Worm (Caenorhabditis elegans) whole organism, L3 larva: ENCODE measurements around the gene sec-61.G.

Source experiments
- ZK546.5 ChIP-seq: sonication (generic microtip); optimal IDR thresholded peaks from 2 replicates; lab custom pipeline; 2017; ENCODE audit warnings: missing biosample characterization, missing genetic modification characterization
- ama-1 ChIP-seq: fragments of 150-350 bp; optimal IDR thresholded peaks from 2 replicates; lab custom pipeline; 2018
- ceh-82 ChIP-seq: fragments of 150-350 bp; optimal IDR thresholded peaks from 2 replicates; lab custom pipeline; 2014; ENCODE audit warnings: missing biosample characterization, missing genetic modification characterization
- ceh-9 ChIP-seq: sonication (generic microtip); optimal IDR thresholded peaks from 2 replicates; lab custom pipeline; 2018; ENCODE audit warnings: missing biosample characterization, missing genetic modification characterization
- daf-12 ChIP-seq: fragments of 150-350 bp; optimal IDR thresholded peaks from 2 replicates; lab custom pipeline; 2014; ENCODE audit warnings: missing biosample characterization, missing genetic modification reagents, missing genetic modification characterization
- egl-5 ChIP-seq: fragments of 150-350 bp; optimal IDR thresholded peaks from 2 replicates; lab custom pipeline; 2017; ENCODE audit warnings: missing biosample characterization, missing genetic modification reagents, missing genetic modification characterization, inconsistent platforms
- elt-1 ChIP-seq: fragments of 150-350 bp; optimal IDR thresholded peaks from 2 replicates; lab custom pipeline; 2014; ENCODE audit warnings: missing biosample characterization, missing genetic modification characterization
- elt-2 ChIP-seq: sonication (generic microtip); optimal IDR thresholded peaks from 2 replicates; lab custom pipeline; 2016; ENCODE audit warnings: missing genetic modification reagents, mild to moderate bottlenecking, missing genetic modification characterization, missing compliant biosample characterization
- elt-3 ChIP-seq, 3 experiments: fragments of 150-350 bp in 1 of 3; sonication (generic microtip) in 2 of 3; optimal IDR thresholded peaks; 2 replicates in 2 of 3; 4 replicates in 1 of 3; lab custom pipeline; 2014 to 2017; ENCODE audit warnings: missing biosample characterization in 3 of 3, missing genetic modification characterization in 3 of 3
- eor-1 ChIP-seq, 2 experiments: fragments of 150-350 bp; optimal IDR thresholded peaks; 2 replicates each; lab custom pipeline; 2014 to 2018; ENCODE audit warnings: missing biosample characterization in 2 of 2, missing genetic modification characterization in 2 of 2
- fkh-2 ChIP-seq: fragments of 150-350 bp; optimal IDR thresholded peaks from 2 replicates; lab custom pipeline; 2014; ENCODE audit warnings: missing biosample characterization, missing genetic modification reagents, missing genetic modification characterization
- hmg-11 ChIP-seq: sonication (generic microtip); optimal IDR thresholded peaks from 2 replicates; lab custom pipeline; 2016; ENCODE audit warnings: missing genetic modification characterization, missing compliant biosample characterization
- jun-1 ChIP-seq: fragments of 150-350 bp; optimal IDR thresholded peaks from 2 replicates; lab custom pipeline; 2014; ENCODE audit warnings: missing biosample characterization, missing genetic modification reagents, missing genetic modification characterization
- lin-39 ChIP-seq: fragments of 150-350 bp; optimal IDR thresholded peaks from 2 replicates; lab custom pipeline; 2018; ENCODE audit warnings: missing biosample characterization, missing genetic modification reagents, missing genetic modification characterization
- mdl-1 ChIP-seq: fragments of 150-350 bp; optimal IDR thresholded peaks from 2 replicates; lab custom pipeline; 2014; ENCODE audit warnings: missing biosample characterization, missing genetic modification characterization
- nfya-1 ChIP-seq: sonication (generic microtip); optimal IDR thresholded peaks from 2 replicates; lab custom pipeline; 2017; ENCODE audit warnings: missing genetic modification characterization, mild to moderate bottlenecking, missing compliant biosample characterization, antibody characterized with exemption, moderate library complexity; ENCODE audit not compliant: insufficient read depth
- nhr-23 ChIP-seq: fragments of 150-350 bp; optimal IDR thresholded peaks from 2 replicates; lab custom pipeline; 2014; ENCODE audit warnings: missing biosample characterization, missing genetic modification reagents, missing genetic modification characterization
- nhr-237 ChIP-seq: fragments of 150-350 bp; optimal IDR thresholded peaks from 2 replicates; lab custom pipeline; 2014; ENCODE audit warnings: missing biosample characterization, missing genetic modification characterization
- nhr-25 ChIP-seq: sonication (generic microtip); optimal IDR thresholded peaks from 2 replicates; lab custom pipeline; 2017; ENCODE audit warnings: missing biosample characterization, missing genetic modification characterization
- nhr-43 ChIP-seq: sonication (generic microtip); optimal IDR thresholded peaks from 2 replicates; lab custom pipeline; 2016; ENCODE audit warnings: mild to moderate bottlenecking, missing genetic modification characterization, missing compliant biosample characterization; ENCODE audit not compliant: poor library complexity, severe bottlenecking
- nhr-67 ChIP-seq: fragments of 150-350 bp; optimal IDR thresholded peaks from 2 replicates; lab custom pipeline; 2014; ENCODE audit warnings: missing biosample characterization, missing genetic modification characterization
- nhr-77 ChIP-seq: fragments of 150-350 bp; optimal IDR thresholded peaks from 2 replicates; lab custom pipeline; 2014; ENCODE audit warnings: missing biosample characterization, missing genetic modification characterization
- pha-4 ChIP-seq: fragments of 150-350 bp; optimal IDR thresholded peaks from 2 replicates; lab custom pipeline; 2014; ENCODE audit warnings: missing biosample characterization, missing genetic modification reagents, missing genetic modification characterization
- pqm-1 ChIP-seq: fragments of 150-350 bp; optimal IDR thresholded peaks from 2 replicates; lab custom pipeline; 2017; ENCODE audit warnings: missing biosample characterization, missing genetic modification characterization, inconsistent platforms
- sea-2 ChIP-seq: fragments of 150-350 bp; sonication (generic microtip); optimal IDR thresholded peaks from 4 replicates; lab custom pipeline; 2014; ENCODE audit warnings: missing biosample characterization, missing genetic modification reagents, missing genetic modification characterization
- skn-1 ChIP-seq: fragments of 150-350 bp; optimal IDR thresholded peaks from 2 replicates; lab custom pipeline; 2014; ENCODE audit warnings: missing biosample characterization, missing genetic modification characterization
- snpc-4 ChIP-seq: fragments of 150-350 bp; optimal IDR thresholded peaks from 2 replicates; lab custom pipeline; 2014; ENCODE audit warnings: missing biosample characterization, missing genetic modification characterization
- tbx-2 ChIP-seq: sonication (generic microtip); optimal IDR thresholded peaks from 2 replicates; lab custom pipeline; 2016; ENCODE audit warnings: mild to moderate bottlenecking, missing genetic modification characterization, missing compliant biosample characterization
- unc-62 ChIP-seq: fragments of 150-350 bp; sonication (generic microtip); optimal IDR thresholded peaks from 4 replicates; lab custom pipeline; 2014; ENCODE audit warnings: missing biosample characterization, missing genetic modification reagents, missing genetic modification characterization
- zag-1 ChIP-seq: fragments of 150-350 bp; optimal IDR thresholded peaks from 2 replicates; lab custom pipeline; 2014; ENCODE audit warnings: missing biosample characterization, missing genetic modification characterization
- ztf-11 ChIP-seq: fragments of 150-350 bp; optimal IDR thresholded peaks from 2 replicates; lab custom pipeline; 2014; ENCODE audit warnings: missing biosample characterization, missing genetic modification characterization
- ztf-4 ChIP-seq: fragments of 150-350 bp; optimal IDR thresholded peaks from 2 replicates; lab custom pipeline; 2014; ENCODE audit warnings: missing biosample characterization, missing genetic modification characterization

Gene sec-61.G

ce11 chrV:10887564-10887963 is 9.4 kb downstream of the sec-61.G start:
- no peak for TF ChIP-seq nfya-1 (tag; lab: Kevin White, UChicago)
- no peak for TF ChIP-seq ztf-4
- TF ChIP-seq egl-5: no peak
- TF ChIP-seq nhr-43 (tag; lab: Kevin White, UChicago): peak; percentile 52
- TF ChIP-seq nhr-67: no peak
- TF ChIP-seq ceh-82: no peak
- peak; percentile 69 for TF ChIP-seq ama-1 (lab: Kevin White, UChicago)
- TF ChIP-seq, all 47 proteins: peak for 2

ce11 chrV:10886405-10886887 is 10.5 kb downstream of the sec-61.G start, which contains the start of gene F32D8.3:
F32D8.3 (plus strand) TSS chrV:10886837.
- TF ChIP-seq nhr-43 (tag; lab: Kevin White, UChicago): peak; percentile 35
- peak; percentile 55 for TF ChIP-seq nhr-25
- no peak for TF ChIP-seq tbx-2 (tag; lab: Kevin White, UChicago)
- no peak for TF ChIP-seq nhr-77
- no peak for TF ChIP-seq ztf-4
- TF ChIP-seq nhr-23 (tag; lab: Kevin White, UChicago): peak; percentile 3
- peak in 1 of 3 experiments; percentile 19 for TF ChIP-seq elt-3 (tag; optimal IDR thresholded peaks at IDR 0.05; lab: Kevin White, UChicago)

ce11 chrV:10883478-10883877 is 13.5 kb downstream of the sec-61.G start, which contains the start of gene F32D8.2:
F32D8.2 (plus strand) TSS chrV:10883778.
- TF ChIP-seq sea-2 (no peak), ztf-4 (no peak), zag-1 (tag; lab: Kevin White, UChicago) (no peak), elt-3 (tag; optimal IDR thresholded peaks at IDR 0.05; lab: Kevin White, UChicago) (no peak), nhr-43 (tag; lab: Kevin White, UChicago) (no peak), pha-4 (tag; lab: Kevin White, UChicago) (no peak), jun-1 (no peak), elt-1 (tag; lab: Kevin White, UChicago) (no peak), nfya-1 (tag; lab: Kevin White, UChicago) (no peak), snpc-4 (tag; lab: Kevin White, UChicago) (no peak), hmg-11 (tag; lab: Kevin White, UChicago) (no peak), mdl-1 (tag; lab: Kevin White, UChicago) (no peak), ama-1 (lab: Kevin White, UChicago) (no peak), ceh-9 (tag; lab: Kevin White, UChicago) (no peak)

ce11 chrV:10880138-10880882 is 16.6 kb downstream of the sec-61.G start, which contains the start of gene F32D8.1:
F32D8.1 (plus strand) TSS chrV:10880832.
- TF ChIP-seq elt-1 (tag; lab: Kevin White, UChicago) (no peak), ZK546.5 (tag; lab: Kevin White, UChicago) (no peak), egl-5 (no peak), nhr-25 (no peak), pqm-1 (tag; lab: Kevin White, UChicago) (no peak), fkh-2 (tag; lab: Kevin White, UChicago) (no peak), unc-62 (GFP tag; lab: Kevin White, UChicago) (no peak), snpc-4 (tag; lab: Kevin White, UChicago) (no peak), ama-1 (lab: Kevin White, UChicago) (no peak), elt-2 (tag; lab: Kevin White, UChicago) (no peak), elt-3 (tag; optimal IDR thresholded peaks at IDR 0.05; lab: Kevin White, UChicago) (no peak), ztf-4 (no peak), nhr-237 (no peak), nhr-77 (no peak), lin-39 (tag; lab: Kevin White, UChicago) (no peak), daf-12 (tag; lab: Kevin White, UChicago) (no peak), ztf-11 (tag; lab: Kevin White, UChicago) (no peak), eor-1 (tag; optimal IDR thresholded peaks at IDR 0.05; lab: Kevin White, UChicago) (no peak), skn-1 (tag; lab: Kevin White, UChicago) (no peak)
